Worm (Caenorhabditis elegans) whole organism, young adult: ENCODE measurements around the gene gst-6.

Source experiments
- B0261.1 ChIP-seq: sonication (generic microtip); optimal IDR thresholded peaks from 2 replicates; lab custom pipeline; 2016; ENCODE audit warnings: mild to moderate bottlenecking, missing genetic modification characterization, moderate library complexity, missing compliant biosample characterization
- C17E4.6 ChIP-seq: fragments of 200-800 bp; sonication (Bioruptor generic); IDR thresholded peaks from 2 replicates; pipeline ENCODE4 v1.3.6; 2022; ENCODE audit warnings: missing genetic modification reagents, missing genetic modification characterization, missing compliant biosample characterization
- F22D6.2 ChIP-seq: sonication (generic microtip); optimal IDR thresholded peaks from 2 replicates; lab custom pipeline; 2016; ENCODE audit warnings: mild to moderate bottlenecking, missing genetic modification characterization, missing compliant biosample characterization
- F33H1.4 ChIP-seq: fragments of 200-800 bp; sonication (Bioruptor generic); IDR thresholded peaks from 2 replicates; pipeline ENCODE4 v1.3.6; 2022; ENCODE audit warnings: missing genetic modification reagents, missing genetic modification characterization, missing compliant biosample characterization
- F39B2.1 ChIP-seq: fragments of 200-800 bp; sonication (Bioruptor generic); IDR thresholded peaks from 2 replicates; pipeline ENCODE4 v1.3.6; 2022; ENCODE audit warnings: missing genetic modification reagents, missing genetic modification characterization, missing compliant biosample characterization
- F57C9.4 ChIP-seq: sonication (generic microtip); optimal IDR thresholded peaks from 2 replicates; lab custom pipeline; 2017; ENCODE audit warnings: mild to moderate bottlenecking, missing genetic modification characterization, missing compliant biosample characterization
- K11D2.4 ChIP-seq: fragments of 200-800 bp; sonication (Bioruptor generic); IDR thresholded peaks from 2 replicates; pipeline ENCODE4 v1.3.6; 2022; ENCODE audit warnings: missing genetic modification reagents, missing genetic modification characterization, missing compliant biosample characterization
- K12H6.12 ChIP-seq: fragments of 200-800 bp; sonication (Bioruptor generic); optimal IDR thresholded peaks from 2 replicates; lab custom pipeline; 2018; ENCODE audit warnings: mild to moderate bottlenecking, missing genetic modification characterization, missing compliant biosample characterization
- Y67H2A.10 ChIP-seq: fragments of 200-800 bp; sonication (Bioruptor generic); conservative IDR thresholded peaks from 2 replicates; pipeline ENCODE4 v1.3.6; 2022; ENCODE audit warnings: missing genetic modification reagents, missing genetic modification characterization, missing compliant biosample characterization
- ZK185.1 ChIP-seq: sonication (generic microtip); optimal IDR thresholded peaks from 2 replicates; lab custom pipeline; 2016; ENCODE audit warnings: mild to moderate bottlenecking, missing genetic modification characterization, missing compliant biosample characterization; ENCODE audit not compliant: poor library complexity, severe bottlenecking
- ama-1 ChIP-seq, 3 experiments: fragments of 150-350 bp in 1 of 3; sonication (generic microtip) in 2 of 3; optimal IDR thresholded peaks; 2 replicates each; lab custom pipeline; 2014 to 2018; ENCODE audit warnings: missing biosample characterization in 2 of 3, missing genetic modification characterization in 2 of 3, missing genetic modification reagents in 2 of 3
- attf-3 ChIP-seq: fragments of 200-800 bp; sonication (Bioruptor generic); conservative IDR thresholded peaks from 2 replicates; pipeline ENCODE4 v1.3.6; 2022; ENCODE audit warnings: missing genetic modification reagents, missing genetic modification characterization, missing compliant biosample characterization
- attf-5 ChIP-seq: fragments of 200-800 bp; sonication (Bioruptor generic); optimal IDR thresholded peaks from 2 replicates; lab custom pipeline; 2018; ENCODE audit warnings: mild to moderate bottlenecking, missing genetic modification characterization, missing compliant biosample characterization
- cebp-1 ChIP-seq, 2 experiments: fragments of 200-800 bp in 1 of 2; sonication (Bioruptor generic) in 1 of 2; sonication (generic microtip) in 1 of 2; IDR thresholded peaks in 1 of 2; optimal IDR thresholded peaks in 1 of 2; 2 replicates each; pipeline versions ENCODE4 v1.3.6 to Lab custom; 2017 to 2022; ENCODE audit warnings: missing compliant biosample characterization in 2 of 2, missing genetic modification characterization in 2 of 2, mild to moderate bottlenecking in 1 of 2, missing genetic modification reagents in 1 of 2, moderate library complexity in 1 of 2
- ceh-100 ChIP-seq: fragments of 200-800 bp; sonication (Bioruptor generic); IDR thresholded peaks from 2 replicates; pipeline ENCODE4 v1.3.6; 2022; ENCODE audit warnings: missing genetic modification reagents, missing genetic modification characterization, missing compliant biosample characterization
- ceh-27 ChIP-seq: fragments of 200-800 bp; sonication (Bioruptor generic); optimal IDR thresholded peaks from 2 replicates; lab custom pipeline; 2018; ENCODE audit warnings: mild to moderate bottlenecking, missing genetic modification characterization, moderate library complexity, missing compliant biosample characterization
- die-1 ChIP-seq: sonication (generic microtip); optimal IDR thresholded peaks from 2 replicates; lab custom pipeline; 2016; ENCODE audit warnings: missing genotype, mild to moderate bottlenecking, missing genetic modification characterization, missing compliant biosample characterization
- dox-1 ChIP-seq: fragments of 200-800 bp; sonication (Bioruptor generic); IDR thresholded peaks from 2 replicates; pipeline ENCODE4 v1.3.6; 2022; ENCODE audit warnings: missing genetic modification reagents, missing genetic modification characterization, missing compliant biosample characterization
- dpff-1 ChIP-seq: sonication (generic microtip); optimal IDR thresholded peaks from 2 replicates; lab custom pipeline; 2017; ENCODE audit warnings: mild to moderate bottlenecking, missing genetic modification characterization, missing compliant biosample characterization
- dpl-1 ChIP-seq: fragments of 150-350 bp; optimal IDR thresholded peaks from 2 replicates; lab custom pipeline; 2014; ENCODE audit warnings: missing biosample characterization, missing genetic modification reagents, missing genetic modification characterization
- ekl-4 ChIP-seq: fragments of 200-800 bp; sonication (Bioruptor generic); IDR thresholded peaks from 2 replicates; pipeline ENCODE4 v1.3.6; 2022; ENCODE audit warnings: missing genetic modification reagents, missing genetic modification characterization, missing compliant biosample characterization
- gei-17 ChIP-seq: fragments of 200-800 bp; sonication (Bioruptor generic); optimal IDR thresholded peaks from 2 replicates; lab custom pipeline; 2018; ENCODE audit warnings: mild to moderate bottlenecking, missing genetic modification characterization, missing compliant biosample characterization
- hlh-26 ChIP-seq: fragments of 200-800 bp; sonication (Bioruptor generic); conservative IDR thresholded peaks from 2 replicates; pipeline ENCODE4 v1.3.6; 2022; ENCODE audit warnings: missing genetic modification reagents, missing genetic modification characterization, missing compliant biosample characterization
- hmg-1.2 ChIP-seq: fragments of 200-800 bp; sonication (Bioruptor generic); IDR thresholded peaks from 2 replicates; pipeline ENCODE4 v1.3.6; 2022; ENCODE audit warnings: missing genetic modification reagents, missing genetic modification characterization, missing compliant biosample characterization
- hmg-20 ChIP-seq: fragments of 200-800 bp; sonication (Bioruptor generic); IDR thresholded peaks from 2 replicates; pipeline ENCODE4 v1.3.6; 2022; ENCODE audit warnings: missing genetic modification reagents, missing genetic modification characterization, missing compliant biosample characterization
- let-526 ChIP-seq: fragments of 200-800 bp; sonication (Bioruptor generic); IDR thresholded peaks from 2 replicates; pipeline ENCODE4 v1.3.6; 2022; ENCODE audit warnings: missing genetic modification reagents, missing genetic modification characterization, missing compliant biosample characterization
- lin-40 ChIP-seq: sonication (generic microtip); optimal IDR thresholded peaks from 2 replicates; lab custom pipeline; 2016; ENCODE audit warnings: missing genetic modification characterization, mild to moderate bottlenecking, missing compliant biosample characterization, missing genotype, missing genetic modification reagents
- lsl-1 ChIP-seq: fragments of 200-800 bp; sonication (Bioruptor generic); optimal IDR thresholded peaks from 2 replicates; lab custom pipeline; 2018; ENCODE audit warnings: mild to moderate bottlenecking, missing genetic modification characterization, moderate library complexity, missing compliant biosample characterization
- lsy-27 ChIP-seq: sonication (generic microtip); optimal IDR thresholded peaks from 2 replicates; lab custom pipeline; 2017; ENCODE audit warnings: missing genetic modification characterization, mild to moderate bottlenecking, missing compliant biosample characterization, antibody characterized with exemption, missing genotype, borderline replicate concordance; ENCODE audit not compliant: insufficient read depth
- madf-6 ChIP-seq: fragments of 200-800 bp; sonication (Bioruptor generic); IDR thresholded peaks from 2 replicates; pipeline ENCODE4 v1.3.6; 2022; ENCODE audit warnings: missing genetic modification reagents, missing genetic modification characterization, missing compliant biosample characterization
- mcd-1 ChIP-seq: fragments of 200-800 bp; sonication (Bioruptor generic); IDR thresholded peaks from 2 replicates; pipeline ENCODE4 v1.3.6; 2022; ENCODE audit warnings: missing genetic modification reagents, missing genetic modification characterization, missing compliant biosample characterization
- mel-28 ChIP-seq: sonication (generic microtip); optimal IDR thresholded peaks from 2 replicates; lab custom pipeline; 2016; ENCODE audit warnings: borderline replicate concordance, mild to moderate bottlenecking, missing genetic modification characterization, missing compliant biosample characterization
- nhr-27 ChIP-seq: fragments of 200-800 bp; sonication (Bioruptor generic); optimal IDR thresholded peaks from 2 replicates; lab custom pipeline; 2018; ENCODE audit warnings: mild to moderate bottlenecking, missing genetic modification characterization, moderate library complexity, missing compliant biosample characterization
- pbrm-1 ChIP-seq: fragments of 200-800 bp; sonication (Bioruptor generic); IDR thresholded peaks from 2 replicates; pipeline ENCODE4 v1.3.6; 2022; ENCODE audit warnings: missing genetic modification reagents, missing genetic modification characterization, missing compliant biosample characterization
- pha-4 ChIP-seq: fragments of 150-350 bp; sonication (generic microtip); optimal IDR thresholded peaks from 2 replicates; lab custom pipeline; 2014; ENCODE audit warnings: missing biosample characterization, missing genetic modification reagents, missing genetic modification characterization
- sptf-2 ChIP-seq: fragments of 200-800 bp; sonication (Bioruptor generic); optimal IDR thresholded peaks from 2 replicates; lab custom pipeline; 2018; ENCODE audit warnings: mild to moderate bottlenecking, missing genetic modification characterization, missing compliant biosample characterization
- tlf-1 ChIP-seq: fragments of 200-800 bp; sonication (Bioruptor generic); optimal IDR thresholded peaks from 2 replicates; lab custom pipeline; 2018; ENCODE audit warnings: mild to moderate bottlenecking, missing genetic modification characterization, missing compliant biosample characterization
- unc-62 ChIP-seq: fragments of 150-350 bp; optimal IDR thresholded peaks from 2 replicates; lab custom pipeline; 2014; ENCODE audit warnings: missing biosample characterization, missing genetic modification reagents, missing genetic modification characterization
- zfh-2 ChIP-seq: fragments of 200-800 bp; sonication (Bioruptor generic); conservative IDR thresholded peaks from 2 replicates; pipeline ENCODE4 v1.3.6; 2022; ENCODE audit warnings: missing genetic modification reagents, missing genetic modification characterization, missing compliant biosample characterization
- ztf-22 ChIP-seq: fragments of 200-800 bp; sonication (Bioruptor generic); optimal IDR thresholded peaks from 2 replicates; lab custom pipeline; 2018; ENCODE audit warnings: mild to moderate bottlenecking, missing genetic modification characterization, moderate library complexity, missing compliant biosample characterization
- ztf-26 ChIP-seq: sonication (generic microtip); optimal IDR thresholded peaks from 2 replicates; lab custom pipeline; 2017; ENCODE audit warnings: missing genetic modification characterization, missing compliant biosample characterization

gst-6 gene

DNA sequence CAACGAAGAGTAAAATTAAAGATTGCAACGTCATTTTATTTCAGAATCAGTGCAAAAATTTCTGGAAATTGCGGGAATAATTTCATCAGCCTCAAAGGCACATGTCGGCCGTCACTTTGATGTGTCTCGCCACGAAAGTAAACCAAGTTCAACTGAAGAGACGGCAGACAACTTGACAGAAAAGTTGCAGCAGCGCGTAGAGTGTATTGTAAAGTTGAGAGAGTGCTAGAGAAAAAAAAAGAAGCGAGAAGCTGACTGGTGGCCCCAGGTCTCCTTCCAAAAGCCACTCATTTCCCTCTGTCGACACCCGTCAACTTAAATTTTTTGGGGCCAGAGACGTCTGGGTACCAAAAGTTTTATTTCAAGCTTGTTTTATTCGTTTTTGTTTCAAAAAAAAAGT, 24.6 kb downstream of the gst-6 start (continued):
- TF ChIP-seq dpl-1 (GFP tag; lab: Kevin White, UChicago) (peak; percentile 31), ZK185.1 (tag; lab: Kevin White, UChicago) (peak; percentile 58)

DNA sequence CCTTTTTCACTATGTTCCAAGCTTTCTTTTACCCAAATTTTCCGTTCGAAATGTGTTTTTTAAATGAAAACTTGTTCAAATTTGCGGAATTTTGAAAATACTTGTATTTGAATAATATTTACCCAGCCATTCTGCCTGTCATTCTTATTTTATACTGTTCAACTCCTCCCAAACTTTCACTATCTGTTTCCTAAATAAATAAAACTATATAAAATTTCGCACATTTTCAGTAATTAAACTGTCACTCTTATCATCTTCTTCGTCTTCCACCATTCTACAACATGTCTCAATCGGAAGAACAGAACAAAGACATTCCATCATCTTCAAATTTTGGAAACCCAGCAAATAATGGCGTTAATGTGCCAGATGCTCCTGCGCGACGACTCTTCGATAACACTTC, 25.1 kb downstream of the gst-6 start, which contains the start of gene btbd-10:
Gene btbd-10 (plus strand): TSS at position 231 of the 400 bp plus-strand sequence.
- TF ChIP-seq pha-4 (tag; lab: Kevin White, UChicago): peak; percentile 7
- TF ChIP-seq ama-1 (optimal IDR thresholded peaks at IDR 0.05; lab: Kevin White, UChicago): no peak
- no peak for TF ChIP-seq ama-1 (GFP tag; optimal IDR thresholded peaks at IDR 0.05; lab: Kevin White, UChicago)
- TF ChIP-seq unc-62 (GFP tag; lab: Kevin White, UChicago): peak; percentile 67

DNA sequence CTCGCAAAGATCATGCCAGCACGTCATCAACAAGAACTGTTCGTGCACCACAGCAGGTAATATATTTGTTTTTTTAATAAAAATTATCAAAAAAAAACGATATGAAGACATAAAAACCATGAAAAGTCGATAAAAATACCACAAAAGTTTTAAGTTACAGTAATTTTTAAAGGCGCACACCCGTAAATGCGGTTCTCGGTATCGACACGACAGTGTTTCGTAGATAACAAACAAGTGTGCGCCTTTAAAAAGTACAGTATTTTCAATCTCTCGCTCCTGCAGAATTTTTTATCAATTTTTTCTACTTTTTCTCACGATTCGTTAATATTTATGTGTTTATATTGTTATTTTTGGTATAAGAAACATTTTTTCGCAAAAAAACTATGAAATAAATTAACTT, 25.6 kb downstream of the gst-6 start:
- TF ChIP-seq madf-6 (GFP tag; lab: Robert Waterston, UW) (peak; percentile 56), lsl-1 (GFP tag; lab: Kevin White, UChicago) (peak; percentile 70), F33H1.4 (GFP tag; lab: Robert Waterston, UW) (peak; percentile 50; the same call in 1 of the 2 replicates), F57C9.4 (no peak)

DNA sequence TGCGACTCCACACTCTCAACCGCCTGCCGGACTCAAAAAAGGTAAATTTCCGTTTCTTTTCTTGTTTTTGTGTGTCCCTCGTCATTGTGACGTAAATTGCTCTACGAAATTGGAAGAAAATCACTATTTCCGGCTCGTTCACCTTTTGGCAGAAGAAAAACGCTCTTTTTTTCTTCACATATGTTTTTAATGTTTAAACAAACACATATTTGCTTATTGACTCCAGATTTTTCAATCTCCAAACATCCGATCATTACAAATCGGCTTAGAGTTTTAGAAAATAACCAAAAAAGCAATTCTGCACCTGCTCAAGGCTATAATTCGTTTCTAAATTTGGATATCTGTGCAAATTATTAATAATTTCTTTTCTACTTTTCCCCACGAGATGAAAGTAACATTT, 26.2 kb downstream of the gst-6 start:
- TF ChIP-seq F22D6.2 (tag; lab: Kevin White, UChicago) (no peak), gei-17 (GFP tag; lab: Kevin White, UChicago) (no peak), let-526 (GFP tag; lab: Robert Waterston, UW) (no peak), ceh-100 (GFP tag; lab: Robert Waterston, UW) (no peak), C17E4.6 (GFP tag; lab: Robert Waterston, UW) (no peak), mel-28 (tag; lab: Kevin White, UChicago) (no peak), lsy-27 (tag; lab: Kevin White, UChicago) (no peak), cebp-1 (GFP tag; IDR thresholded peaks at IDR 0.05; lab: Robert Waterston, UW) (no peak), cebp-1 (tag; optimal IDR thresholded peaks at IDR 0.05; lab: Kevin White, UChicago) (no peak), ceh-27 (no peak), sptf-2 (GFP tag; lab: Kevin White, UChicago) (no peak), pbrm-1 (GFP tag; lab: Robert Waterston, UW) (no peak), hlh-26 (GFP tag; lab: Robert Waterston, UW) (no peak), attf-3 (GFP tag; lab: Robert Waterston, UW) (no peak), ekl-4 (GFP tag; lab: Robert Waterston, UW) (no peak), ztf-26 (tag; lab: Kevin White, UChicago) (no peak), ztf-22 (GFP tag; lab: Kevin White, UChicago) (no peak), mcd-1 (no peak), Y67H2A.10 (GFP tag; lab: Robert Waterston, UW) (no peak), dpff-1 (tag; lab: Kevin White, UChicago) (no peak), F39B2.1 (GFP tag; lab: Robert Waterston, UW) (no peak)

DNA sequence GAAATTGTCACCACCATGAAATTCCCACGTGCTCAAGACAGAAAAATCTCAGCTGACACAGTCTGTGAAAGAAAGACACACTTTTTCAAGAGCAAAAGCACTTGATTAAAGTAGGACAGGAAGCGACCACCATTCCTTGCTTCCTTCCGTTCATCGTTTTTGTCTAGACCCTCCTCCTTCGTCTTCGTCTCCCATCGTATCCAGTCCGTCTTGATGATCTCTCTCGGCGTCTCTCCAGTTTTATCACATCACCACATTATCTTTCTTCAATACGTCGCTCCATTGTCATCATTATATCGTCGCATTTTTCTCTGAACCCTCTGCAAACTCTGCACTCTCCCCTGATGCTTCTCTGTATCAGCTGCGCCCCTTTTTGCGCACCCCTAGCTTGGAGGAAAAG, 28.5 kb downstream of the gst-6 start:
- TF ChIP-seq mcd-1: no peak
- no peak for TF ChIP-seq dox-1 (GFP tag; lab: Robert Waterston, UW)
- peak; percentile 40; the same call in 1 of the 2 replicates for TF ChIP-seq hmg-1.2 (GFP tag; lab: Robert Waterston, UW)
- TF ChIP-seq attf-5 (GFP tag; lab: Kevin White, UChicago): peak; percentile 22
- no peak for TF ChIP-seq ZK185.1 (tag; lab: Kevin White, UChicago)
- TF ChIP-seq K12H6.12 (tag; lab: Kevin White, UChicago): no peak
- TF ChIP-seq tlf-1: no peak
- TF ChIP-seq hmg-20 (GFP tag; lab: Robert Waterston, UW): no peak
- no peak for TF ChIP-seq die-1 (tag; lab: Kevin White, UChicago)
- TF ChIP-seq zfh-2 (GFP tag; lab: Robert Waterston, UW): 0 out of 2 replicates have a peak, but pooled peaks have one; percentile 35
- TF ChIP-seq let-526 (GFP tag; lab: Robert Waterston, UW): no peak
- TF ChIP-seq nhr-27: no peak
- TF ChIP-seq K11D2.4: 0 out of 2 replicates have a peak, but pooled peaks have one; percentile 9
- TF ChIP-seq B0261.1: no peak
- TF ChIP-seq lin-40 (tag; lab: Kevin White, UChicago): peak; percentile 24
